Worm (Caenorhabditis elegans): ENCODE measurements around the gene K07F5.15.

The K07F5.15 gene

ce11 chrIV:9873837-9874236, 9.0 kb downstream of the K07F5.15 start (continued):
- TF ChIP-seq lin-13 (GFP tag; optimal IDR thresholded peaks at IDR 0.05) (peak; percentile 28), sma-3 (GFP tag; optimal IDR thresholded peaks at IDR 0.05) (peak; percentile 10), F13H6.1 (tag; optimal IDR thresholded peaks at IDR 0.05) (peak; percentile 73), unc-39 (tag; optimal IDR thresholded peaks at IDR 0.05) (no peak), ZK546.5 (tag; optimal IDR thresholded peaks at IDR 0.05) (no peak), nhr-6 (tag; optimal IDR thresholded peaks at IDR 0.05) (peak; percentile 54), blmp-1 (tag; optimal IDR thresholded peaks at IDR 0.05; ENCODE audit: insufficient read depth) (peak; percentile 14), ztf-4 (tag; optimal IDR thresholded peaks at IDR 0.05) (no peak), nhr-129 (tag; optimal IDR thresholded peaks at IDR 0.05) (peak; percentile 78), nhr-11 (tag; optimal IDR thresholded peaks at IDR 0.05) (no peak), C34F6.9 (tag; optimal IDR thresholded peaks at IDR 0.05) (peak; percentile 61), nhr-21 (tag; optimal IDR thresholded peaks at IDR 0.05) (peak; percentile 39), ceh-82 (tag; optimal IDR thresholded peaks at IDR 0.05) (no peak), nhr-77 (tag; optimal IDR thresholded peaks at IDR 0.05) (no peak), dmd-4 (tag; optimal IDR thresholded peaks at IDR 0.05) (no peak), gmeb-1 (tag; optimal IDR thresholded peaks at IDR 0.05) (peak; percentile 11), unc-55 (GFP tag; optimal IDR thresholded peaks at IDR 0.05) (peak; percentile 69), unc-62 (GFP tag; optimal IDR thresholded peaks at IDR 0.05) (no peak), ztf-11 (tag; optimal IDR thresholded peaks at IDR 0.05) (no peak), mdl-1 (tag; optimal IDR thresholded peaks at IDR 0.05) (peak in 1 of 2 experiments; percentile 23), elt-3 (tag; optimal IDR thresholded peaks at IDR 0.05) (no peak), crh-2 (tag; optimal IDR thresholded peaks at IDR 0.05) (peak; percentile 90), mab-5 (tag; optimal IDR thresholded peaks at IDR 0.05) (no peak), ceh-16 (tag; optimal IDR thresholded peaks at IDR 0.05) (peak; percentile 61)

- peak; percentile 75 for TF ChIP-seq nhr-21 (tag; optimal IDR thresholded peaks at IDR 0.05)
- TF ChIP-seq sem-4 (tag; optimal IDR thresholded peaks at IDR 0.05) = no peak
- TF ChIP-seq mab-5 (tag; optimal IDR thresholded peaks at IDR 0.05) = no peak
- TF ChIP-seq sma-3 (GFP tag; optimal IDR thresholded peaks at IDR 0.05) = peak; percentile 54
- no peak for TF ChIP-seq ceh-82 (tag; optimal IDR thresholded peaks at IDR 0.05)
- TF ChIP-seq blmp-1 (tag; optimal IDR thresholded peaks at IDR 0.05; ENCODE audit: insufficient read depth) = peak; percentile 79
- TF ChIP-seq peb-1 (tag; optimal IDR thresholded peaks at IDR 0.05) = no peak
- TF ChIP-seq nhr-10 (tag; optimal IDR thresholded peaks at IDR 0.05) = no peak
- peak; percentile 53 for TF ChIP-seq crh-2 (tag; optimal IDR thresholded peaks at IDR 0.05)
- peak; percentile 81 for TF ChIP-seq nhr-25 (tag; optimal IDR thresholded peaks at IDR 0.05)
- peak; percentile 45 for TF ChIP-seq ztf-4 (tag; optimal IDR thresholded peaks at IDR 0.05)
- TF ChIP-seq nhr-129 (tag; optimal IDR thresholded peaks at IDR 0.05) = peak; percentile 37
- TF ChIP-seq gmeb-1 (tag; optimal IDR thresholded peaks at IDR 0.05) = peak; percentile 40
- no peak for TF ChIP-seq elt-1 (tag; optimal IDR thresholded peaks at IDR 0.05)
- TF ChIP-seq nhr-6 (tag; optimal IDR thresholded peaks at IDR 0.05) = no peak
- TF ChIP-seq R02D3.7 (tag; optimal IDR thresholded peaks at IDR 0.05) = no peak
- TF ChIP-seq Y55F3AM.14 (GFP tag; optimal IDR thresholded peaks at IDR 0.05) = no peak
- no peak for TF ChIP-seq ZK546.5 (tag; optimal IDR thresholded peaks at IDR 0.05)
- TF ChIP-seq fos-1 (tag; optimal IDR thresholded peaks at IDR 0.05) = peak; percentile 95
- TF ChIP-seq lsy-2 (tag; optimal IDR thresholded peaks at IDR 0.05) = peak in 1 of 2 experiments; percentile 38
- TF ChIP-seq mdl-1 (tag; optimal IDR thresholded peaks at IDR 0.05) = peak in 1 of 2 experiments; percentile 47
- no peak for TF ChIP-seq unc-62 (GFP tag; optimal IDR thresholded peaks at IDR 0.05)
- no peak for TF ChIP-seq nhr-23 (tag; optimal IDR thresholded peaks at IDR 0.05)
- no peak for TF ChIP-seq ceh-16 (tag; optimal IDR thresholded peaks at IDR 0.05)
- peak; percentile 91 for TF ChIP-seq sma-9 (GFP tag; optimal IDR thresholded peaks at IDR 0.05)
- TF ChIP-seq sma-9 (tag; optimal IDR thresholded peaks at IDR 0.05) = no peak
- no peak for TF ChIP-seq nhr-77 (tag; optimal IDR thresholded peaks at IDR 0.05)
- no peak for TF ChIP-seq mbf-1 (tag; optimal IDR thresholded peaks at IDR 0.05)
- TF ChIP-seq lin-13 (GFP tag; optimal IDR thresholded peaks at IDR 0.05) = no peak
- no peak for TF ChIP-seq zag-1 (tag; optimal IDR thresholded peaks at IDR 0.05)
- TF ChIP-seq F13H6.1 (tag; optimal IDR thresholded peaks at IDR 0.05) = no peak
Measured at ce11 chrIV:9875646-9876045, 10.8 kb downstream of the K07F5.15 start.

ce11 chrIV:9878893-9879379, 14.1 kb downstream of the K07F5.15 start, which contains the start of gene nhr-4:
nhr-4 (plus strand) TSS chrIV:9879329.
- TF ChIP-seq ceh-82 (tag; optimal IDR thresholded peaks at IDR 0.05) (no peak), nhr-25 (tag; optimal IDR thresholded peaks at IDR 0.05) (no peak), lin-13 (GFP tag; optimal IDR thresholded peaks at IDR 0.05) (no peak)
